Fruit fly (Drosophila melanogaster): ENCODE measurements around the gene emb.

emb gene

DNA sequence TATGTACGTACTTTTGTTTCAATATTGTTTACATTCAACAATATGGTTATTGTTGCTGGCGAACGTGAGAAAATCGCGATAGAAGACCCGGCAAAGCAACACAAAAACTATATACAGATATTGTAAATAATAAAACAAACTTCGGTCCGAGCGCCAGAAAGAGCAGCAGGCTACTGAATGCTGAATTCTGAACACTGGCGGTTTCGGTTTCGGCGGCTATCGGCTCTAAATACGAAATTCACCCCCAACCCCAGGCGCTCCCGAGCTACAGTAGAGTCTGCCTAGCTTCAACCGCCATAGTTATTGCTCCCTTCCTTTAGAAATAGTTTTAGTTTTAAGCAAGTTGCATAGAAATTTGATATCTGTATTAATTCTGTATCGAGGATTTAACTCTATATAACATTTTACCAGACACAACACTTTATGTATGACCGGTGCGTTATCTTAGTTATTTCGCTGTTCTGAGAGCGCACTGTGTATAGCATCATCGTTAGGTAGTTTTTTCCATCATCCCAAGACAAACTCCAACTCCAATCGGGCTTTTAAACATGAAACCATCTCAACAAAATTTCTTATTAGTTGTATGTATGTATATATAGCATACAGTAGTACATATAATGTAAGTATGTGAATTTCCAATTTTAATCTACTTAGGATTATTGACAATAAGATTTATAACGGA, 41.0 kb upstream of the emb start, which contains the start of gene CG7627 (continued):
- TF ChIP-seq cad (GFP tag; optimal IDR thresholded peaks at IDR 0.05), result no peak
- TF ChIP-seq ase (GFP tag; IDR thresholded peaks at IDR 0.05), result peak; percentile 64; the same call in 2 of the 3 replicates
- peak; percentile 94 for TF ChIP-seq row (GFP tag; IDR thresholded peaks at IDR 0.05)
- TF ChIP-seq fd102C (GFP tag; optimal IDR thresholded peaks at IDR 0.05), result no peak
- no peak for TF ChIP-seq CG8478 (optimal IDR thresholded peaks at IDR 0.05)
- no peak for TF ChIP-seq Gsc (GFP tag; IDR thresholded peaks at IDR 0.05)
- peak; percentile 82 for TF ChIP-seq BtbVII (GFP tag; optimal IDR thresholded peaks at IDR 0.05)
- TF ChIP-seq CG14965 (GFP tag; optimal IDR thresholded peaks at IDR 0.05; ENCODE audit: borderline replicate concordance), result no peak
- TF ChIP-seq Hmr (GFP tag; optimal IDR thresholded peaks at IDR 0.05), result peak; percentile 84
- peak; percentile 62 for TF ChIP-seq Hr3 (GFP tag; optimal IDR thresholded peaks at IDR 0.05)
- TF ChIP-seq dysf (GFP tag; IDR thresholded peaks at IDR 0.05), result peak; percentile 86
- no peak for TF ChIP-seq lov (optimal IDR thresholded peaks at IDR 0.05)
- TF ChIP-seq lov (GFP tag; IDR thresholded peaks at IDR 0.05), result peak; percentile 68; the same call in 2 of the 3 replicates
- peak; percentile 25; the same call in 1 of the 2 replicates for TF ChIP-seq klu (GFP tag; IDR thresholded peaks at IDR 0.05)
- peak; percentile 72 for TF ChIP-seq ttk (GFP tag; IDR thresholded peaks at IDR 0.05)
- peak; percentile 65 for TF ChIP-seq Myb (GFP tag; optimal IDR thresholded peaks at IDR 0.05)
- TF ChIP-seq CG11093 (GFP tag; IDR thresholded peaks at IDR 0.05), result peak; percentile 63; the same call in 1 of the 3 replicates
- peak; percentile 62 for TF ChIP-seq Hand (GFP tag; optimal IDR thresholded peaks at IDR 0.05)
- TF ChIP-seq Gug (GFP tag; IDR thresholded peaks at IDR 0.05), result peak; percentile 86
- peak; percentile 77 for TF ChIP-seq esg (GFP tag; conservative IDR thresholded peaks at IDR 0.05)
- TF ChIP-seq slou (GFP tag; optimal IDR thresholded peaks at IDR 0.05), result peak; percentile 17
- peak; percentile 79 for TF ChIP-seq CG2712 (tag; optimal IDR thresholded peaks at IDR 0.05)
- TF ChIP-seq usp (GFP tag; optimal IDR thresholded peaks at IDR 0.05), result no peak
- peak; percentile 67 for TF ChIP-seq CG4730 (GFP tag; IDR thresholded peaks at IDR 0.05)
- peak; percentile 46; the same call in 1 of the 2 replicates for TF ChIP-seq CG1024 (GFP tag; IDR thresholded peaks at IDR 0.05)
- TF ChIP-seq salm (tag; optimal IDR thresholded peaks at IDR 0.05), result no peak
- TF ChIP-seq ems (GFP tag; optimal IDR thresholded peaks at IDR 0.05), result peak; percentile 67
- TF ChIP-seq CG1602 (GFP tag; optimal IDR thresholded peaks at IDR 0.05), result peak; percentile 23
- TF ChIP-seq zen2 (GFP tag; IDR thresholded peaks at IDR 0.05; ENCODE audit: partially characterized antibody), result no peak
- TF ChIP-seq dan (GFP tag; IDR thresholded peaks at IDR 0.05), result no peak
- no peak for TF ChIP-seq D (optimal IDR thresholded peaks at IDR 0.05)
- TF ChIP-seq D (GFP tag; optimal IDR thresholded peaks at IDR 0.05), result peak; percentile 51
- no peak for TF ChIP-seq z (GFP tag; IDR thresholded peaks at IDR 0.05)
- TF ChIP-seq CG2202 (tag; optimal IDR thresholded peaks at IDR 0.05), result no peak
- TF ChIP-seq nerfin-1 (tag; optimal IDR thresholded peaks at IDR 0.05), result peak; percentile 17
- TF ChIP-seq CG34224 (GFP tag; IDR thresholded peaks at IDR 0.05; ENCODE audit: partially characterized antibody), result no peak
- no peak for TF ChIP-seq CG7963 (GFP tag; IDR thresholded peaks at IDR 0.05; ENCODE audit: partially characterized antibody)
- peak; percentile 45 for TF ChIP-seq CG10462 (GFP tag; optimal IDR thresholded peaks at IDR 0.05)
- no peak; the same call in 1 of the 2 replicates for TF ChIP-seq Dip2 (GFP tag; IDR thresholded peaks at IDR 0.05)
- peak; percentile 50 for TF ChIP-seq CG10654 (GFP tag; optimal IDR thresholded peaks at IDR 0.05)
- peak; percentile 45 for TF ChIP-seq CG17568 (GFP tag; optimal IDR thresholded peaks at IDR 0.05)
- TF ChIP-seq CG17359 (tag; optimal IDR thresholded peaks at IDR 0.05), result peak; percentile 81
- peak; percentile 31 for TF ChIP-seq kay (GFP tag; optimal IDR thresholded peaks at IDR 0.05)
- peak; percentile 88 for TF ChIP-seq lab (GFP tag; optimal IDR thresholded peaks at IDR 0.05)
- peak; percentile 76 for TF ChIP-seq Drgx (GFP tag; IDR thresholded peaks at IDR 0.05)
- peak; percentile 70 for TF ChIP-seq az2 (GFP tag; optimal IDR thresholded peaks at IDR 0.05)
- TF ChIP-seq mld (GFP tag; IDR thresholded peaks at IDR 0.05; ENCODE audit: partially characterized antibody), result no peak
- peak; percentile 37 for TF ChIP-seq CG12942 (GFP tag; optimal IDR thresholded peaks at IDR 0.05)
- peak; percentile 50 for TF ChIP-seq eyg (GFP tag; optimal IDR thresholded peaks at IDR 0.05)
- TF ChIP-seq Meics (GFP tag; optimal IDR thresholded peaks at IDR 0.05), result peak; percentile 84
- TF ChIP-seq CG30403 (GFP tag; optimal IDR thresholded peaks at IDR 0.05), result peak; percentile 83
